Worm (Caenorhabditis elegans) whole organism, L1 larva: ENCODE results near the gene rnh-1.0.

ENCODE experiments used
- C16A3.4 ChIP-seq: fragments of 150-350 bp; optimal IDR thresholded peaks from 2 replicates; lab custom pipeline; 2014; ENCODE audit warnings: missing biosample characterization, missing genetic modification characterization
- C34B4.2 ChIP-seq: sonication (generic microtip); optimal IDR thresholded peaks from 2 replicates; lab custom pipeline; 2017; ENCODE audit warnings: mild to moderate bottlenecking, missing genetic modification characterization, missing compliant biosample characterization
- F16B12.6 ChIP-seq: fragments of 150-350 bp; optimal IDR thresholded peaks from 2 replicates; lab custom pipeline; 2014; ENCODE audit warnings: missing biosample characterization, missing genetic modification characterization
- aha-1 ChIP-seq: fragments of 150-350 bp; optimal IDR thresholded peaks from 2 replicates; lab custom pipeline; 2014; ENCODE audit warnings: missing biosample characterization, missing genetic modification characterization
- ama-1 ChIP-seq: fragments of 150-350 bp; optimal IDR thresholded peaks from 2 replicates; lab custom pipeline; 2014
- blmp-1 ChIP-seq: fragments of 150-350 bp; optimal IDR thresholded peaks from 2 replicates; lab custom pipeline; 2014; ENCODE audit warnings: missing biosample characterization, missing genetic modification characterization
- ceh-63 ChIP-seq: fragments of 200-800 bp; sonication (Bioruptor generic); optimal IDR thresholded peaks from 2 replicates; lab custom pipeline; 2018; ENCODE audit warnings: mild to moderate bottlenecking, missing genetic modification characterization, missing compliant biosample characterization
- ceh-90 ChIP-seq: sonication (generic microtip); optimal IDR thresholded peaks from 2 replicates; lab custom pipeline; 2016; ENCODE audit warnings: missing genetic modification characterization, missing compliant biosample characterization
- ces-1 ChIP-seq: fragments of 150-350 bp; optimal IDR thresholded peaks from 2 replicates; lab custom pipeline; 2014; ENCODE audit warnings: missing biosample characterization, missing genetic modification reagents, missing genetic modification characterization
- dpl-1 ChIP-seq, 3 experiments: fragments of 150-350 bp in 2 of 3; sonication (generic microtip) in 1 of 3; optimal IDR thresholded peaks; 2 replicates each; lab custom pipeline; 2014 to 2017; ENCODE audit warnings: missing biosample characterization in 3 of 3, missing genetic modification characterization in 3 of 3, missing genetic modification reagents in 3 of 3
- dsc-1 ChIP-seq: sonication (generic microtip); optimal IDR thresholded peaks from 2 replicates; lab custom pipeline; 2016; ENCODE audit warnings: mild to moderate bottlenecking, missing genetic modification characterization, missing compliant biosample characterization
- egl-13 ChIP-seq: sonication (generic microtip); optimal IDR thresholded peaks from 2 replicates; lab custom pipeline; 2016; ENCODE audit warnings: missing genotype, missing genetic modification reagents, missing genetic modification characterization, missing compliant biosample characterization
- elt-2 ChIP-seq: sonication (generic microtip); optimal IDR thresholded peaks from 2 replicates; lab custom pipeline; 2016; ENCODE audit warnings: missing genetic modification characterization, mild to moderate bottlenecking, inconsistent platforms, missing compliant biosample characterization, missing genetic modification reagents
- elt-3 ChIP-seq, 6 experiments: fragments of 150-350 bp in 1 of 6; sonication (generic microtip); optimal IDR thresholded peaks; 2 replicates each; lab custom pipeline; 2017 to 2018; ENCODE audit warnings: missing biosample characterization in 6 of 6, missing genetic modification characterization in 6 of 6, inconsistent platforms in 1 of 6
- ets-5 ChIP-seq: fragments of 200-800 bp; sonication (Bioruptor generic); IDR thresholded peaks from 2 replicates; pipeline ENCODE4 v1.3.6; 2022; ENCODE audit warnings: missing genetic modification characterization, missing compliant biosample characterization
- fkh-4 ChIP-seq: sonication (generic microtip); optimal IDR thresholded peaks from 2 replicates; lab custom pipeline; 2016; ENCODE audit warnings: missing compliant biosample characterization, missing genetic modification characterization, borderline replicate concordance
- fkh-8 ChIP-seq: sonication (generic microtip); optimal IDR thresholded peaks from 2 replicates; lab custom pipeline; 2016; ENCODE audit warnings: mild to moderate bottlenecking, missing genetic modification characterization, missing compliant biosample characterization
- hlh-17 ChIP-seq: fragments of 200-800 bp; sonication (Bioruptor generic); optimal IDR thresholded peaks from 2 replicates; lab custom pipeline; 2018; ENCODE audit warnings: missing genetic modification characterization, mild to moderate bottlenecking, missing compliant biosample characterization, moderate library complexity, borderline replicate concordance
- hpl-2 ChIP-seq: fragments of 150-350 bp; optimal IDR thresholded peaks from 2 replicates; lab custom pipeline; 2014; ENCODE audit warnings: missing biosample characterization, missing genetic modification reagents, missing genetic modification characterization
- isw-1 ChIP-seq: fragments of 200-800 bp; sonication (Bioruptor generic); IDR thresholded peaks from 2 replicates; pipeline ENCODE4 v1.3.6; 2022; ENCODE audit warnings: missing genetic modification characterization, missing compliant biosample characterization
- lin-13 ChIP-seq: fragments of 150-350 bp; optimal IDR thresholded peaks from 2 replicates; lab custom pipeline; 2014; ENCODE audit warnings: missing biosample characterization, missing genetic modification reagents, missing genetic modification characterization
- lin-14 ChIP-seq: fragments of 200-800 bp; sonication (Bioruptor generic); optimal IDR thresholded peaks from 2 replicates; lab custom pipeline; 2018; ENCODE audit warnings: mild to moderate bottlenecking, missing genetic modification characterization, moderate library complexity, missing compliant biosample characterization
- lin-15B ChIP-seq: fragments of 150-350 bp; sonication (generic microtip); optimal IDR thresholded peaks from 3 replicates; lab custom pipeline; 2014; ENCODE audit warnings: missing biosample characterization, missing genetic modification characterization
- lin-35 ChIP-seq, 2 experiments: fragments of 150-350 bp; optimal IDR thresholded peaks; 2 replicates each; lab custom pipeline; 2014; ENCODE audit warnings: missing biosample characterization in 2 of 2, missing genetic modification characterization in 2 of 2, missing genetic modification reagents in 2 of 2
- lir-3 ChIP-seq: sonication (generic microtip); optimal IDR thresholded peaks from 2 replicates; lab custom pipeline; 2016; ENCODE audit warnings: mild to moderate bottlenecking, missing genetic modification characterization, moderate library complexity, missing compliant biosample characterization; ENCODE audit not compliant: poor library complexity
- lsy-2 ChIP-seq, 2 experiments: fragments of 150-350 bp; optimal IDR thresholded peaks; 2 replicates each; lab custom pipeline; 2014; ENCODE audit warnings: missing biosample characterization in 2 of 2, missing genetic modification characterization in 2 of 2
- mab-9 ChIP-seq: fragments of 200-800 bp; sonication (Bioruptor generic); IDR thresholded peaks from 2 replicates; pipeline ENCODE4 v1.3.6; 2022; ENCODE audit warnings: missing genetic modification reagents, missing genetic modification characterization, missing compliant biosample characterization
- mdl-1 ChIP-seq, 2 experiments: fragments of 150-350 bp; optimal IDR thresholded peaks; 2 replicates each; lab custom pipeline; 2014 to 2017; ENCODE audit warnings: missing biosample characterization in 2 of 2, missing genetic modification characterization in 2 of 2, inconsistent platforms in 1 of 2
- mep-1 ChIP-seq: fragments of 150-350 bp; optimal IDR thresholded peaks from 2 replicates; lab custom pipeline; 2014; ENCODE audit warnings: missing biosample characterization, missing genetic modification characterization
- nhr-20 ChIP-seq: sonication (generic microtip); optimal IDR thresholded peaks from 2 replicates; lab custom pipeline; 2016; ENCODE audit warnings: mild to moderate bottlenecking, missing genetic modification characterization, missing compliant biosample characterization
- nhr-237 ChIP-seq: fragments of 150-350 bp; optimal IDR thresholded peaks from 2 replicates; lab custom pipeline; 2014; ENCODE audit warnings: missing biosample characterization, missing genetic modification characterization
- nhr-47 ChIP-seq: sonication (generic microtip); optimal IDR thresholded peaks from 2 replicates; lab custom pipeline; 2016; ENCODE audit warnings: mild to moderate bottlenecking, missing genetic modification characterization, moderate library complexity, missing compliant biosample characterization
- nhr-71 ChIP-seq: sonication (generic microtip); optimal IDR thresholded peaks from 2 replicates; lab custom pipeline; 2016; ENCODE audit warnings: mild to moderate bottlenecking, missing genetic modification characterization, moderate library complexity, missing compliant biosample characterization
- nhr-76 ChIP-seq: sonication (generic microtip); optimal IDR thresholded peaks from 2 replicates; lab custom pipeline; 2017; ENCODE audit warnings: missing biosample characterization, missing genetic modification characterization
- nhr-84 ChIP-seq: sonication (generic microtip); optimal IDR thresholded peaks from 2 replicates; lab custom pipeline; 2017; ENCODE audit warnings: missing biosample characterization, missing genetic modification characterization
- nhr-85 ChIP-seq: sonication (generic microtip); peaks from one replicate; lab custom pipeline; 2016; ENCODE audit warnings: missing genetic modification characterization, inconsistent platforms, missing compliant biosample characterization
- pax-3 ChIP-seq: fragments of 200-800 bp; sonication (Bioruptor generic); optimal IDR thresholded peaks from 2 replicates; lab custom pipeline; 2018; ENCODE audit warnings: mild to moderate bottlenecking, missing genetic modification characterization, moderate library complexity, missing compliant biosample characterization
- skn-1 ChIP-seq: fragments of 150-350 bp; optimal IDR thresholded peaks from 2 replicates; lab custom pipeline; 2014; ENCODE audit warnings: missing biosample characterization, missing genetic modification characterization
- snu-23 ChIP-seq: sonication (generic microtip); optimal IDR thresholded peaks from 2 replicates; lab custom pipeline; 2016; ENCODE audit warnings: missing genetic modification characterization, missing compliant biosample characterization
- sptf-1 ChIP-seq: fragments of 150-350 bp; optimal IDR thresholded peaks from 2 replicates; lab custom pipeline; 2014; ENCODE audit warnings: missing biosample characterization, missing genetic modification characterization
- swsn-7 ChIP-seq: sonication (generic microtip); optimal IDR thresholded peaks from 2 replicates; lab custom pipeline; 2016; ENCODE audit warnings: missing genetic modification characterization, missing compliant biosample characterization
- tbx-2 ChIP-seq: sonication (generic microtip); optimal IDR thresholded peaks from 2 replicates; lab custom pipeline; 2016; ENCODE audit warnings: missing genetic modification characterization, missing compliant biosample characterization
- tlp-1 ChIP-seq: fragments of 150-350 bp; optimal IDR thresholded peaks from 2 replicates; lab custom pipeline; 2014; ENCODE audit warnings: missing biosample characterization, missing genetic modification characterization
- unc-30 ChIP-seq: sonication (generic microtip); optimal IDR thresholded peaks from 2 replicates; lab custom pipeline; 2017; ENCODE audit warnings: missing biosample characterization, missing genetic modification characterization
- unc-62 ChIP-seq: fragments of 150-350 bp; optimal IDR thresholded peaks from 2 replicates; lab custom pipeline; 2014; ENCODE audit warnings: missing biosample characterization, missing genetic modification reagents, missing genetic modification characterization
- unc-86 ChIP-seq: sonication (generic microtip); optimal IDR thresholded peaks from 2 replicates; lab custom pipeline; 2016; ENCODE audit warnings: missing genetic modification characterization, missing compliant biosample characterization
- unc-98 ChIP-seq: fragments of 200-800 bp; sonication (Bioruptor generic); IDR thresholded peaks from 2 replicates; pipeline ENCODE4 v1.3.6; 2022; ENCODE audit warnings: missing genetic modification characterization, missing compliant biosample characterization
- ztf-11 ChIP-seq, 2 experiments: sonication (generic microtip); optimal IDR thresholded peaks; 2 replicates each; lab custom pipeline; 2016 to 2017; ENCODE audit warnings: missing genetic modification characterization in 2 of 2, missing biosample characterization in 1 of 2, missing compliant biosample characterization in 1 of 2

rnh-1.0 gene

DNA sequence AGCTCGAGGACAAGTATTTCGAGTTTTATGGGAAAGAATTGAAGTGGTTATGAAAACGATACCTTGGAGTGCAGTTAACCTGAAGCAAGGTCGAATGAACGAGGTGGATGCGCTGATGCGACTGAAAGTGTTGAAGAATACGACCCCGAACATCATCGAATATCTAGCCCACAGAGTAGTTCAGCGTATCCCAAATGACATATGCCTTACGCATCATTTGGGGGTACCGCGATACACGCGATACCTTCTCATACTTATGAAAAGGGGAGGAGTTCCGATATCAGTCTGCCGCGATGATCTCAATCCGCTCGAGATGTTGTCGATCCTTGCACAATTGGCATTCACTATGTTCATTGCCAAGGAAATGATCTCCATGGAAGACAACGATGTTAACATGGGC, 5.3 kb upstream of the rnh-1.0 start, which contains the start of gene T27F7.12:
Gene T27F7.12, plus strand, starts transcription at position 301 of the 400 bp plus-strand sequence.
- TF ChIP-seq lin-14 (no peak), ceh-90 (tag; lab: Kevin White, UChicago) (no peak), mep-1 (tag; lab: Kevin White, UChicago) (no peak), nhr-20 (tag; lab: Kevin White, UChicago) (no peak), pax-3 (tag; lab: Kevin White, UChicago) (no peak), mab-9 (no peak), tlp-1 (no peak), nhr-71 (no peak)
- TF ChIP-seq, all 84 proteins: peak for 0

ce11 chrII:4992977-4993376, 2.1 kb upstream of the rnh-1.0 start, which contains the start of gene pigb-1:
TSS of gene pigb-1 (minus strand) at chrII:4993077.
- TF ChIP-seq ama-1 (lab: Kevin White, UChicago) (no peak), ztf-11 (tag; optimal IDR thresholded peaks at IDR 0.05; lab: Kevin White, UChicago) (no peak), elt-2 (tag; lab: Kevin White, UChicago) (no peak), sptf-1 (no peak), mep-1 (tag; lab: Kevin White, UChicago) (no peak), isw-1 (no peak), elt-3 (tag; optimal IDR thresholded peaks at IDR 0.05; lab: Kevin White, UChicago) (no peak), nhr-84 (tag; lab: Kevin White, UChicago) (no peak), ets-5 (no peak), nhr-237 (no peak), hpl-2 (GFP tag; lab: Kevin White, UChicago) (no peak), egl-13 (tag; lab: Kevin White, UChicago) (no peak), lin-15B (no peak), lsy-2 (tag; optimal IDR thresholded peaks at IDR 0.05; lab: Kevin White, UChicago) (no peak), nhr-71 (no peak)

- no peak for TF ChIP-seq tlp-1
- no peak for TF ChIP-seq unc-30 (tag; lab: Kevin White, UChicago)
- TF ChIP-seq fkh-4 (tag; lab: Kevin White, UChicago) = no peak
- TF ChIP-seq lin-13 (GFP tag; lab: Kevin White, UChicago) = peak; percentile 17
- no peak for TF ChIP-seq unc-62 (GFP tag; lab: Kevin White, UChicago)
- no peak for TF ChIP-seq ces-1 (GFP tag; lab: Kevin White, UChicago)
- TF ChIP-seq ceh-63 (GFP tag; lab: Kevin White, UChicago) = no peak
- peak; percentile 53 to 74 for TF ChIP-seq lsy-2 (tag; optimal IDR thresholded peaks at IDR 0.05; lab: Kevin White, UChicago)
- peak; percentile 27 for TF ChIP-seq nhr-20 (tag; lab: Kevin White, UChicago)
- TF ChIP-seq dsc-1 (tag; lab: Kevin White, UChicago) = peak; percentile 30
- TF ChIP-seq snu-23 (GFP tag; lab: Kevin White, UChicago) = peak; percentile 47
- TF ChIP-seq pax-3 (tag; lab: Kevin White, UChicago) = no peak
- peak; percentile 56 for TF ChIP-seq lin-15B
- TF ChIP-seq C34B4.2 (tag; lab: Kevin White, UChicago) = no peak
- peak; percentile 46 for TF ChIP-seq nhr-47
- TF ChIP-seq ama-1 (lab: Kevin White, UChicago) = no peak
- TF ChIP-seq C16A3.4 (tag; lab: Kevin White, UChicago) = peak; percentile 30
- TF ChIP-seq swsn-7 = peak; percentile 12
- peak; percentile 34 for TF ChIP-seq mep-1 (tag; lab: Kevin White, UChicago)
- peak; percentile 62 to 65 for TF ChIP-seq lin-35 (GFP tag; optimal IDR thresholded peaks at IDR 0.05; lab: Kevin White, UChicago)
- TF ChIP-seq nhr-85 (tag; lab: Kevin White, UChicago) = peak; percentile 64
- peak; percentile 2 for TF ChIP-seq skn-1 (tag; lab: Kevin White, UChicago)
- no peak for TF ChIP-seq aha-1 (tag; lab: Kevin White, UChicago)
- TF ChIP-seq lin-14 = peak; percentile 49
- no peak for TF ChIP-seq hlh-17 (GFP tag; lab: Kevin White, UChicago)
- no peak for TF ChIP-seq nhr-76
- TF ChIP-seq blmp-1 (tag; lab: Kevin White, UChicago) = peak; percentile 12
- no peak for TF ChIP-seq unc-98
- TF ChIP-seq F16B12.6 = peak; percentile 24
- no peak for TF ChIP-seq mdl-1 (tag; optimal IDR thresholded peaks at IDR 0.05; lab: Kevin White, UChicago)
- TF ChIP-seq lir-3 (tag; lab: Kevin White, UChicago) = peak; percentile 58
- no peak for TF ChIP-seq unc-86
- peak; percentile 55 to 77 (median 59) for TF ChIP-seq dpl-1 (GFP tag; optimal IDR thresholded peaks at IDR 0.05; lab: Kevin White, UChicago)
- TF ChIP-seq fkh-8 (tag; lab: Kevin White, UChicago) = peak; percentile 16
- peak; percentile 47 for TF ChIP-seq tbx-2 (tag; lab: Kevin White, UChicago)
Measured at ce11 chrII:4993530-4994192, 1.5 kb upstream of the rnh-1.0 start, which contains the start of the genes eif-1 and vps-24. TSS of gene eif-1 (minus strand) at chrII:4993580. TSS of gene vps-24 (plus strand) at chrII:4993998.
